Fruit fly (Drosophila melanogaster) whole organism, pupa: ENCODE results near the gene SCCRO4.

Source experiments
- CG12605 ChIP-seq: fragments of 200-800 bp; sonication (Bioruptor generic); IDR thresholded peaks from 2 replicates; pipeline ENCODE4 v1.3.6; 2022; ENCODE audit warnings: missing biosample characterization, missing genetic modification characterization
- CG13204 ChIP-seq: fragments of 200-800 bp; sonication (Bioruptor generic); optimal IDR thresholded peaks from 2 replicates; lab custom pipeline; 2018; ENCODE audit warnings: missing biosample characterization, mild to moderate bottlenecking, missing genetic modification characterization, moderate library complexity
- CG14655 ChIP-seq: fragments of 200-800 bp; sonication (Bioruptor generic); optimal IDR thresholded peaks from 3 replicates; lab custom pipeline; 2017; ENCODE audit warnings: mild to moderate bottlenecking, missing biosample characterization, missing genetic modification reagents, missing genetic modification characterization
- CG15710 ChIP-seq: fragments of 200-800 bp; sonication (Bioruptor generic); optimal IDR thresholded peaks from 2 replicates; lab custom pipeline; 2018; ENCODE audit warnings: missing biosample characterization, mild to moderate bottlenecking, missing genetic modification characterization, moderate library complexity
- CG17806 ChIP-seq: fragments of 200-800 bp; sonication (Bioruptor generic); optimal IDR thresholded peaks from 2 replicates; lab custom pipeline; 2018; ENCODE audit warnings: missing biosample characterization, mild to moderate bottlenecking, missing genetic modification characterization, moderate library complexity
- CG32121 ChIP-seq: fragments of 200-800 bp; sonication (Bioruptor generic); IDR thresholded peaks from 2 replicates; pipeline ENCODE4 v1.3.6; 2022; ENCODE audit warnings: missing biosample characterization, missing genetic modification characterization
- CG34367 ChIP-seq: fragments of 200-800 bp; sonication (Bioruptor generic); optimal IDR thresholded peaks from 2 replicates; lab custom pipeline; 2018; ENCODE audit warnings: missing biosample characterization, mild to moderate bottlenecking, missing genetic modification characterization
- CG8159 ChIP-seq: fragments of 200-800 bp; sonication (Bioruptor generic); optimal IDR thresholded peaks from 3 replicates; lab custom pipeline; 2018; ENCODE audit warnings: missing biosample characterization, mild to moderate bottlenecking, missing genetic modification characterization, moderate library complexity
- CG8301 ChIP-seq: fragments of 200-800 bp; sonication (Bioruptor generic); optimal IDR thresholded peaks from 2 replicates; lab custom pipeline; 2018; ENCODE audit warnings: missing biosample characterization, mild to moderate bottlenecking, missing genetic modification characterization
- D1 ChIP-seq: fragments of 200-800 bp; sonication (Bioruptor generic); optimal IDR thresholded peaks from 2 replicates; lab custom pipeline; 2018; ENCODE audit warnings: missing biosample characterization, mild to moderate bottlenecking, missing genetic modification characterization, moderate library complexity
- EcR ChIP-seq: fragments of 200-800 bp; sonication (Bioruptor generic); optimal IDR thresholded peaks from 3 replicates; lab custom pipeline; 2019; ENCODE audit warnings: missing biosample characterization, missing genetic modification characterization, mild to moderate bottlenecking, moderate library complexity, missing genetic modification reagents
- Ets98B ChIP-seq: fragments of 200-800 bp; sonication (Bioruptor generic); IDR thresholded peaks from 2 replicates; pipeline ENCODE4 v1.3.6; 2022; ENCODE audit warnings: missing biosample characterization, missing genetic modification characterization
- Pif1A ChIP-seq: fragments of 200-800 bp; sonication (Bioruptor generic); optimal IDR thresholded peaks from 3 replicates; lab custom pipeline; 2016; ENCODE audit warnings: missing biosample characterization, missing genetic modification characterization
- Pif1B ChIP-seq: fragments of 200-800 bp; sonication (Bioruptor generic); optimal IDR thresholded peaks from 3 replicates; lab custom pipeline; 2016; ENCODE audit warnings: missing biosample characterization, missing genetic modification characterization

dm6 chr3L:20309354-20309753 lies 10.1 kb downstream of the SCCRO4 start, which contains the start of gene polo:
- no peak for TF ChIP-seq CG8159 (tag; lab: Kevin White, UChicago)
- TF ChIP-seq CG15710 (tag; lab: Kevin White, UChicago): no peak
- no peak for TF ChIP-seq CG34367 (tag; lab: Kevin White, UChicago)
- TF ChIP-seq D1 (tag; lab: Kevin White, UChicago): no peak
- TF ChIP-seq CG14655 (GFP tag; lab: Kevin White, UChicago): no peak
- TF ChIP-seq CG13204 (GFP tag; lab: Kevin White, UChicago): no peak
- TF ChIP-seq Pif1B (GFP tag; lab: Kevin White, UChicago): no peak
- TF ChIP-seq CG32121 (GFP tag; lab: Robert Waterston, UW): no peak
- TF ChIP-seq Pif1A: no peak
- TF ChIP-seq CG12605: no peak
- no peak for TF ChIP-seq CG17806
- TF ChIP-seq EcR (GFP tag; lab: Kevin White, UChicago): no peak
- no peak for TF ChIP-seq CG8301 (tag; lab: Kevin White, UChicago)
- TF ChIP-seq Ets98B (GFP tag; lab: Robert Waterston, UW): no peak
